Worm (Caenorhabditis elegans): ENCODE measurements around the gene mmaa-1.

ce11 chrII:7115638-7116037 lies 14.7 kb upstream of the mmaa-1 start, which contains the start of gene cutl-5:
- no peak for TF ChIP-seq him-1 (tag; optimal IDR thresholded peaks at IDR 0.05)
- TF ChIP-seq W03F9.2 (tag; optimal IDR thresholded peaks at IDR 0.05), result no peak
- TF ChIP-seq dao-5 (tag; optimal IDR thresholded peaks at IDR 0.05), result no peak

Measured in whole organism, L4/young adult.